Comparison of ENCODE assay signal across 1 fruit fly cellular context in genomic region chrX:10384947-10385346, dm6.
TF ChIP-seq lines count a peak whose summit lies in the region.

No protein-coding gene starts in this region.

TF ChIP-seq in whole organism, embryonic, 481 proteins besides CTCF, POLR2A, EP300 and RAD21 (continued from another document):
- TF ChIP-seq CG10431 (GFP tag; optimal IDR thresholded peaks at IDR 0.05; lab: Kevin White, UChicago) (no peak), CG12659 (GFP tag; optimal IDR thresholded peaks at IDR 0.05; lab: Kevin White, UChicago) (no peak), sna (GFP tag; IDR thresholded peaks at IDR 0.05; lab: Robert Waterston, UW; ENCODE audit: partially characterized antibody) (peak; percentile 55), CG11398 (GFP tag; optimal IDR thresholded peaks at IDR 0.05; lab: Kevin White, UChicago) (no peak), B-H2 (GFP tag; optimal IDR thresholded peaks at IDR 0.05; lab: Kevin White, UChicago) (no peak), MTF-1 (GFP tag; optimal IDR thresholded peaks at IDR 0.05; lab: Kevin White, UChicago; ENCODE audit: borderline replicate concordance) (no peak), schlank (tag; optimal IDR thresholded peaks at IDR 0.05; lab: Kevin White, UChicago) (no peak), pho (GFP tag; optimal IDR thresholded peaks at IDR 0.05; lab: Kevin White, UChicago) (no peak), lab (GFP tag; optimal IDR thresholded peaks at IDR 0.05; lab: Kevin White, UChicago) (no peak), Side (GFP tag; optimal IDR thresholded peaks at IDR 0.05; lab: Kevin White, UChicago) (no peak), CG1603 (tag; optimal IDR thresholded peaks at IDR 0.05; lab: Kevin White, UChicago) (no peak), CG11695 (GFP tag; IDR thresholded peaks at IDR 0.05; lab: Robert Waterston, UW) (no peak), CG18764 (GFP tag; optimal IDR thresholded peaks at IDR 0.05; lab: Kevin White, UChicago) (no peak), CG17568 (GFP tag; optimal IDR thresholded peaks at IDR 0.05; lab: Kevin White, UChicago) (no peak), chif (GFP tag; optimal IDR thresholded peaks at IDR 0.05; lab: Kevin White, UChicago) (no peak), NC2α (GFP tag; optimal IDR thresholded peaks at IDR 0.05; lab: Kevin White, UChicago) (no peak), CG34224 (GFP tag; IDR thresholded peaks at IDR 0.05; lab: Robert Waterston, UW; ENCODE audit: partially characterized antibody) (peak; percentile 68), Gug (GFP tag; IDR thresholded peaks at IDR 0.05; lab: Robert Waterston, UW) (no peak), Deaf1 (tag; optimal IDR thresholded peaks at IDR 0.05; lab: Kevin White, UChicago) (no peak), Mes4 (GFP tag; optimal IDR thresholded peaks at IDR 0.05; lab: Kevin White, UChicago) (no peak), D (optimal IDR thresholded peaks at IDR 0.05; lab: Kevin White, UChicago) (no peak), D (GFP tag; optimal IDR thresholded peaks at IDR 0.05; lab: Kevin White, UChicago) (no peak), CG32767 (GFP tag; IDR thresholded peaks at IDR 0.05; lab: Robert Waterston, UW) (no peak), Ets97D (GFP tag; optimal IDR thresholded peaks at IDR 0.05; lab: Kevin White, UChicago) (no peak)
